Fruit fly (Drosophila melanogaster) whole organism, embryonic: Measurements from ENCODE around the gene Cpr67Fa1.

ENCODE experiments used
- Atf-2 ChIP-seq: fragments of 200-800 bp; sonication (Bioruptor generic); optimal IDR thresholded peaks from 2 replicates; lab custom pipeline; 2016; ENCODE audit warnings: missing biosample characterization, missing genetic modification characterization
- Blimp-1 ChIP-seq: fragments of 200-800 bp; sonication (Bioruptor generic); optimal IDR thresholded peaks from 3 replicates; lab custom pipeline; 2018; ENCODE audit warnings: missing biosample characterization, missing genetic modification characterization, mild to moderate bottlenecking, moderate library complexity, missing genetic modification reagents
- CG1024 ChIP-seq: fragments of 200-800 bp; sonication (Bioruptor generic); IDR thresholded peaks from 2 replicates; pipeline ENCODE4 v1.3.6; 2022; ENCODE audit warnings: missing biosample characterization, missing genetic modification characterization
- CG10274 ChIP-seq: fragments of 200-800 bp; sonication (Bioruptor generic); optimal IDR thresholded peaks from 3 replicates; lab custom pipeline; 2017; ENCODE audit warnings: missing biosample characterization, mild to moderate bottlenecking, missing genetic modification characterization
- CG10321 ChIP-seq: fragments of 200-800 bp; sonication (Bioruptor generic); IDR thresholded peaks from 2 replicates; pipeline ENCODE4 v1.3.6; 2022; ENCODE audit warnings: missing biosample characterization, missing genetic modification characterization
- CG10959 ChIP-seq: fragments of 200-800 bp; sonication (Bioruptor generic); IDR thresholded peaks from 2 replicates; pipeline ENCODE4 v1.3.6; 2022; ENCODE audit warnings: missing biosample characterization, missing genetic modification characterization
- CG12071 ChIP-seq: fragments of 200-800 bp; sonication (Bioruptor generic); optimal IDR thresholded peaks from 3 replicates; lab custom pipeline; 2018; ENCODE audit warnings: missing biosample characterization, mild to moderate bottlenecking, missing genetic modification characterization
- CG12659 ChIP-seq: fragments of 200-800 bp; sonication (Bioruptor generic); optimal IDR thresholded peaks from 3 replicates; lab custom pipeline; 2017; ENCODE audit warnings: mild to moderate bottlenecking, missing biosample characterization, missing genetic modification reagents, missing genetic modification characterization
- CG12942 ChIP-seq: fragments of 200-800 bp; sonication (Bioruptor generic); optimal IDR thresholded peaks from 3 replicates; lab custom pipeline; 2016; ENCODE audit warnings: missing biosample characterization, missing genetic modification characterization
- CG13296 ChIP-seq: fragments of 200-800 bp; sonication (Bioruptor generic); optimal IDR thresholded peaks from 3 replicates; lab custom pipeline; 2018; ENCODE audit warnings: missing biosample characterization, mild to moderate bottlenecking, missing genetic modification characterization
- CG15269 ChIP-seq: fragments of 200-800 bp; sonication (Bioruptor generic); optimal IDR thresholded peaks from 2 replicates; lab custom pipeline; 2018; ENCODE audit warnings: missing biosample characterization, mild to moderate bottlenecking, missing genetic modification characterization, moderate library complexity
- CG17829 ChIP-seq: fragments of 200-800 bp; optimal IDR thresholded peaks from 2 replicates; lab custom pipeline; 2019; ENCODE audit warnings: missing biosample characterization, mild to moderate bottlenecking, missing genetic modification characterization, moderate library complexity
- CG1832 ChIP-seq: fragments of 200-800 bp; sonication (Bioruptor generic); optimal IDR thresholded peaks from 2 replicates; lab custom pipeline; 2017; ENCODE audit warnings: missing biosample characterization, mild to moderate bottlenecking, missing genetic modification characterization, inconsistent platforms
- CG3065 ChIP-seq: fragments of 200-800 bp; sonication (Bioruptor generic); optimal IDR thresholded peaks from 2 replicates; lab custom pipeline; 2016; ENCODE audit warnings: missing biosample characterization, missing genetic modification characterization
- CG34422 ChIP-seq: fragments of 200-800 bp; sonication (Bioruptor generic); IDR thresholded peaks from 3 replicates; pipeline ENCODE4 v1.3.6; 2022; ENCODE audit warnings: missing biosample characterization, missing genetic modification characterization
- CG3995 ChIP-seq: fragments of 200-800 bp; sonication (Bioruptor generic); optimal IDR thresholded peaks from 3 replicates; lab custom pipeline; 2016; ENCODE audit warnings: missing biosample characterization, missing genetic modification characterization
- CG6175 ChIP-seq: fragments of 200-800 bp; sonication (Bioruptor generic); IDR thresholded peaks from 3 replicates; pipeline ENCODE4 v1.3.6; 2022; ENCODE audit warnings: missing biosample characterization, missing genetic modification characterization
- CG6765 ChIP-seq: fragments of 200-800 bp; sonication (Bioruptor generic); optimal IDR thresholded peaks from 3 replicates; lab custom pipeline; 2017; ENCODE audit warnings: missing biosample characterization, mild to moderate bottlenecking, missing genetic modification characterization
- CG6791 ChIP-seq: fragments of 200-800 bp; sonication (Bioruptor generic); IDR thresholded peaks from 3 replicates; pipeline ENCODE4 v1.3.6; 2022; ENCODE audit warnings: missing biosample characterization, missing genetic modification characterization; ENCODE audit not compliant: partially characterized antibody
- CG7357 ChIP-seq: fragments of 200-800 bp; sonication (Bioruptor generic); IDR thresholded peaks from 3 replicates; pipeline ENCODE4 v1.3.6; 2022; ENCODE audit warnings: missing biosample characterization, missing genetic modification characterization
- CG8924 ChIP-seq: fragments of 200-800 bp; optimal IDR thresholded peaks from 3 replicates; lab custom pipeline; 2019; ENCODE audit warnings: missing biosample characterization, mild to moderate bottlenecking, missing genetic modification characterization, moderate library complexity
- Camta ChIP-seq: fragments of 200-800 bp; sonication (Bioruptor generic); optimal IDR thresholded peaks from 2 replicates; lab custom pipeline; 2016; ENCODE audit warnings: missing biosample characterization, missing genetic modification characterization
- CrebB ChIP-seq: fragments of 200-800 bp; sonication (Bioruptor generic); optimal IDR thresholded peaks from 3 replicates; lab custom pipeline; 2018; ENCODE audit warnings: missing biosample characterization, mild to moderate bottlenecking, missing genetic modification characterization
- Fer2 ChIP-seq: fragments of 200-800 bp; sonication (Bioruptor generic); optimal IDR thresholded peaks from 2 replicates; lab custom pipeline; 2018; ENCODE audit warnings: missing biosample characterization, mild to moderate bottlenecking, missing genetic modification characterization, moderate library complexity
- Gug ChIP-seq: fragments of 200-800 bp; sonication (Bioruptor generic); IDR thresholded peaks from 4 replicates; pipeline ENCODE4 v1.3.6; 2022; ENCODE audit warnings: missing biosample characterization, missing genetic modification characterization
- NC2β ChIP-seq: fragments of 200-800 bp; sonication (Bioruptor generic); optimal IDR thresholded peaks from 2 replicates; lab custom pipeline; 2016; ENCODE audit warnings: missing biosample characterization, missing genetic modification characterization
- Oli ChIP-seq: fragments of 200-800 bp; sonication (Bioruptor generic); optimal IDR thresholded peaks from 2 replicates; lab custom pipeline; 2018; ENCODE audit warnings: missing biosample characterization, mild to moderate bottlenecking, missing genetic modification characterization, moderate library complexity
- Sox102F ChIP-seq: fragments of 200-800 bp; sonication (Bioruptor generic); optimal IDR thresholded peaks from 2 replicates; lab custom pipeline; 2018; ENCODE audit warnings: missing biosample characterization, mild to moderate bottlenecking, missing genetic modification characterization, moderate library complexity
- bbx ChIP-seq: fragments of 200-800 bp; sonication (Bioruptor generic); IDR thresholded peaks from 2 replicates; pipeline ENCODE4 v1.3.6; 2022; ENCODE audit warnings: missing biosample characterization, missing genetic modification characterization; ENCODE audit not compliant: partially characterized antibody
- btn ChIP-seq: fragments of 200-800 bp; sonication (Bioruptor generic); optimal IDR thresholded peaks from 2 replicates; lab custom pipeline; 2016; ENCODE audit warnings: missing biosample characterization, missing genetic modification characterization
- cg ChIP-seq: fragments of 200-800 bp; sonication (Bioruptor generic); optimal IDR thresholded peaks from 3 replicates; lab custom pipeline; 2019; ENCODE audit warnings: missing biosample characterization, mild to moderate bottlenecking, missing genetic modification characterization, moderate library complexity
- chif ChIP-seq, 2 experiments: fragments of 200-800 bp; sonication (Bioruptor generic); optimal IDR thresholded peaks; 3 replicates each; lab custom pipeline; 2016; ENCODE audit warnings: missing biosample characterization in 2 of 2, missing genetic modification characterization in 2 of 2
- crc ChIP-seq: fragments of 200-800 bp; sonication (Bioruptor generic); optimal IDR thresholded peaks from 2 replicates; lab custom pipeline; 2016; ENCODE audit warnings: missing biosample characterization, missing genetic modification characterization
- croc ChIP-seq: fragments of 200-800 bp; sonication (Bioruptor generic); conservative IDR thresholded peaks from 3 replicates; pipeline ENCODE4 v1.3.6; 2022; ENCODE audit warnings: missing biosample characterization, missing genetic modification characterization
- dmrt99B ChIP-seq: fragments of 200-800 bp; sonication (Bioruptor generic); optimal IDR thresholded peaks from 2 replicates; lab custom pipeline; 2018; ENCODE audit warnings: missing biosample characterization, mild to moderate bottlenecking, missing genetic modification characterization, moderate library complexity
- ems ChIP-seq: fragments of 200-800 bp; sonication (Bioruptor generic); optimal IDR thresholded peaks from 3 replicates; lab custom pipeline; 2016; ENCODE audit warnings: missing biosample characterization, missing genetic modification characterization
- exex ChIP-seq: fragments of 200-800 bp; sonication (Bioruptor generic); optimal IDR thresholded peaks from 4 replicates; lab custom pipeline; 2018; ENCODE audit warnings: missing biosample characterization, mild to moderate bottlenecking, missing genetic modification characterization, moderate library complexity
- eyg ChIP-seq: fragments of 200-800 bp; sonication (Bioruptor generic); optimal IDR thresholded peaks from 3 replicates; lab custom pipeline; 2016; ENCODE audit warnings: missing biosample characterization, missing genetic modification characterization
- grn ChIP-seq: fragments of 200-800 bp; sonication (Bioruptor generic); optimal IDR thresholded peaks from 3 replicates; lab custom pipeline; 2017; ENCODE audit warnings: missing biosample characterization, missing genetic modification characterization
- hbn ChIP-seq: fragments of 200-800 bp; sonication (Bioruptor generic); IDR thresholded peaks from 2 replicates; pipeline ENCODE4 v1.3.6; 2022; ENCODE audit warnings: missing biosample characterization, missing genetic modification characterization; ENCODE audit not compliant: partially characterized antibody
- her ChIP-seq: fragments of 200-800 bp; sonication (Bioruptor generic); optimal IDR thresholded peaks from 2 replicates; lab custom pipeline; 2016; ENCODE audit warnings: missing biosample characterization, missing genetic modification characterization
- jumu ChIP-seq: fragments of 200-800 bp; sonication (Bioruptor generic); optimal IDR thresholded peaks from 3 replicates; lab custom pipeline; 2016; ENCODE audit warnings: missing biosample characterization, missing genetic modification characterization
- nerfin-1 ChIP-seq: fragments of 200-800 bp; sonication (Bioruptor generic); optimal IDR thresholded peaks from 3 replicates; lab custom pipeline; 2019; ENCODE audit warnings: missing biosample characterization, mild to moderate bottlenecking, missing genetic modification characterization, moderate library complexity
- odd ChIP-seq: fragments of 200-800 bp; sonication (Bioruptor generic); optimal IDR thresholded peaks from 2 replicates; lab custom pipeline; 2017; ENCODE audit warnings: missing biosample characterization, mild to moderate bottlenecking, missing genetic modification characterization
- onecut ChIP-seq: fragments of 200-800 bp; sonication (Bioruptor generic); IDR thresholded peaks from 2 replicates; pipeline ENCODE4 v1.3.6; 2022; ENCODE audit warnings: missing biosample characterization, missing genetic modification characterization
- phol ChIP-seq: fragments of 200-800 bp; sonication (Bioruptor generic); optimal IDR thresholded peaks from 3 replicates; lab custom pipeline; 2018; ENCODE audit warnings: missing biosample characterization, mild to moderate bottlenecking, missing genetic modification characterization, moderate library complexity
- tap ChIP-seq: fragments of 200-800 bp; optimal IDR thresholded peaks from 3 replicates; lab custom pipeline; 2019; ENCODE audit warnings: missing biosample characterization, mild to moderate bottlenecking, missing genetic modification characterization, moderate library complexity
- tgo ChIP-seq: fragments of 200-800 bp; sonication (Bioruptor generic); IDR thresholded peaks from 3 replicates; pipeline ENCODE4 v1.3.6; 2022; ENCODE audit warnings: missing biosample characterization, missing genetic modification characterization
- tx ChIP-seq: fragments of 200-800 bp; sonication (Bioruptor generic); optimal IDR thresholded peaks from 2 replicates; lab custom pipeline; 2016; ENCODE audit warnings: missing biosample characterization, missing genetic modification characterization
- wdn ChIP-seq: fragments of 200-800 bp; sonication (Bioruptor generic); IDR thresholded peaks from 2 replicates; pipeline ENCODE4 v1.3.6; 2022; ENCODE audit warnings: missing biosample characterization, missing genetic modification characterization

Cpr67Fa1 gene

DNA sequence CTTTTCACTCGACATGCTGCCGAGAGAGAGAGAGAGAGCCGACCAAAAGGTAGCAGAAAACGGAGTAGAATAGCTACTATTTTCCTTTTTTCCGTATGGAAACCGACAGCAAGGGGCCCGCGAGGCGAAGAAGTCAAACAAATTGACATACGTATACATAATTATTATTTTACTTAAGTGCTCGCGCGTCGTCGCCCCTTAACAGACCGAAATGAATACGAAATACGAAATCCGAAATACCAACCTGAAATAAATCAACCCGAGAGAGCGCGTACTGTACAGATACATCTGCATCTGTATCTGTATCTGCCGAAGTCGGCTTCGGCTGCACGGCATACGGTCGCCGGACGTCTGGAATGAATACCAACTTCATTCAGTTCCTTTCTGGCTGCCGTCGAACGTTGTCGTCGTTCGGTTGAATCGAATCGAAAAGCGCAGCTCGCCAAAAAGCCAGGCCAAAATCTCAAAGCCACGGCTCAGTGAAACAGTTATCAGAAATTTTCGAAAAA, 32.2 kb upstream of the Cpr67Fa1 start:
- no peak for TF ChIP-seq CG10959 (GFP tag; lab: Robert Waterston, UW)
- TF ChIP-seq cg (GFP tag; lab: Kevin White, UChicago) = peak; percentile 90
- TF ChIP-seq tap = peak; percentile 44
- peak; percentile 52; the same call in 1 of the 3 replicates for TF ChIP-seq CG6791
- TF ChIP-seq grn = no peak
- TF ChIP-seq Sox102F (GFP tag; lab: Kevin White, UChicago) = no peak
- peak; percentile 61; the same call in 2 of the 4 replicates for TF ChIP-seq Gug (GFP tag; lab: Robert Waterston, UW)
- TF ChIP-seq CG15269 = peak; percentile 55
- peak; percentile 74 for TF ChIP-seq bbx
- TF ChIP-seq CG10274 (GFP tag; lab: Kevin White, UChicago) = no peak
- peak; percentile 63; the same call in 1 of the 2 replicates for TF ChIP-seq CG10321 (GFP tag; lab: Robert Waterston, UW)
- TF ChIP-seq CG6765 (GFP tag; lab: Kevin White, UChicago) = peak; percentile 60
- TF ChIP-seq exex (tag; lab: Kevin White, UChicago) = peak; percentile 74
- TF ChIP-seq eyg (GFP tag; lab: Kevin White, UChicago) = no peak
- peak; percentile 41 for TF ChIP-seq her
- TF ChIP-seq onecut (GFP tag; lab: Robert Waterston, UW) = peak; percentile 49; the same call in 1 of the 2 replicates
- TF ChIP-seq Atf-2 (GFP tag; lab: Kevin White, UChicago) = peak; percentile 5
- TF ChIP-seq CG17829 (tag; lab: Kevin White, UChicago) = peak; percentile 70
- TF ChIP-seq dmrt99B (tag; lab: Kevin White, UChicago) = peak; percentile 46
- TF ChIP-seq jumu = no peak
- TF ChIP-seq phol (tag; lab: Kevin White, UChicago) = no peak
- no peak for TF ChIP-seq CG3995
- peak in 1 of 2 experiments; percentile 45 for TF ChIP-seq chif (GFP tag; optimal IDR thresholded peaks at IDR 0.05; lab: Kevin White, UChicago)
- peak; percentile 43; the same call in 1 of the 2 replicates for TF ChIP-seq CG1024 (GFP tag; lab: Robert Waterston, UW)
- peak; percentile 26 for TF ChIP-seq CG12071 (GFP tag; lab: Kevin White, UChicago)
- TF ChIP-seq CG13296 (GFP tag; lab: Kevin White, UChicago) = peak; percentile 43
- peak; percentile 87 for TF ChIP-seq nerfin-1 (tag; lab: Kevin White, UChicago)
- peak; percentile 49; the same call in 1 of the 2 replicates for TF ChIP-seq wdn (GFP tag; lab: Robert Waterston, UW)
- TF ChIP-seq tgo (GFP tag; lab: Robert Waterston, UW) = peak; percentile 14; the same call in 1 of the 3 replicates
- peak; percentile 3 for TF ChIP-seq ems (GFP tag; lab: Kevin White, UChicago)
- no peak for TF ChIP-seq croc (GFP tag; lab: Robert Waterston, UW)
- TF ChIP-seq NC2β = peak; percentile 27
- peak; percentile 62 for TF ChIP-seq CG8924 (tag; lab: Kevin White, UChicago)
- TF ChIP-seq btn (GFP tag; lab: Kevin White, UChicago) = peak; percentile 30
- TF ChIP-seq tx = peak; percentile 7
- peak; percentile 40 for TF ChIP-seq CG12659 (GFP tag; lab: Kevin White, UChicago)
- peak; percentile 75; the same call in 1 of the 3 replicates for TF ChIP-seq CG34422 (GFP tag; lab: Robert Waterston, UW)
- peak; percentile 59 for TF ChIP-seq CrebB (tag; lab: Kevin White, UChicago)
- TF ChIP-seq CG3065 (GFP tag; lab: Kevin White, UChicago) = no peak
- no peak for TF ChIP-seq hbn (GFP tag; lab: Robert Waterston, UW)
- TF ChIP-seq CG1832 (GFP tag; lab: Kevin White, UChicago) = peak; percentile 37
- peak; percentile 18 for TF ChIP-seq Fer2
- peak; percentile 6 for TF ChIP-seq Camta
- TF ChIP-seq odd = peak; percentile 32
- TF ChIP-seq crc (GFP tag; lab: Kevin White, UChicago) = no peak
- no peak for TF ChIP-seq CG12942 (GFP tag; lab: Kevin White, UChicago)
- TF ChIP-seq Blimp-1 (GFP tag; lab: Kevin White, UChicago) = no peak
- no peak for TF ChIP-seq CG7357 (GFP tag; lab: Robert Waterston, UW)
- TF ChIP-seq CG6175 (GFP tag; lab: Robert Waterston, UW) = peak; percentile 57; the same call in 2 of the 3 replicates
- no peak for TF ChIP-seq Oli (tag; lab: Kevin White, UChicago)
